Fruit fly (Drosophila melanogaster): ENCODE results near the gene Hmu.

The Hmu gene

dm6 chr3R:27273118-27274062, 15.2 kb upstream of the Hmu start, which contains the start of gene CG5934 (continued):
- TF ChIP-seq CG11456 (GFP tag; IDR thresholded peaks at IDR 0.05) (peak; percentile 77; the same call in 2 of the 3 replicates), CG12744 (GFP tag; optimal IDR thresholded peaks at IDR 0.05) (no peak), her (GFP tag; optimal IDR thresholded peaks at IDR 0.05) (peak; percentile 31), bab2 (GFP tag; optimal IDR thresholded peaks at IDR 0.05) (peak; percentile 38), sqz (GFP tag; optimal IDR thresholded peaks at IDR 0.05) (peak; percentile 14), BtbVII (GFP tag; optimal IDR thresholded peaks at IDR 0.05) (no peak), CG31388 (GFP tag; optimal IDR thresholded peaks at IDR 0.05) (no peak), Mes4 (GFP tag; optimal IDR thresholded peaks at IDR 0.05) (no peak), sr (GFP tag; IDR thresholded peaks at IDR 0.05) (no peak), en (GFP tag; optimal IDR thresholded peaks at IDR 0.05) (no peak), grn (GFP tag; optimal IDR thresholded peaks at IDR 0.05) (peak; percentile 20), CG7963 (GFP tag; IDR thresholded peaks at IDR 0.05; ENCODE audit: partially characterized antibody) (no peak), Sry-δ (GFP tag; optimal IDR thresholded peaks at IDR 0.05) (peak; percentile 42), pros (GFP tag; optimal IDR thresholded peaks at IDR 0.05) (no peak), Six4 (GFP tag; optimal IDR thresholded peaks at IDR 0.05) (no peak), Atf3 (GFP tag; optimal IDR thresholded peaks at IDR 0.05) (no peak), corto (GFP tag; optimal IDR thresholded peaks at IDR 0.05) (no peak), Xrp1 (GFP tag; IDR thresholded peaks at IDR 0.05) (no peak), fd96Cb (tag; optimal IDR thresholded peaks at IDR 0.05) (no peak), tna (GFP tag; IDR thresholded peaks at IDR 0.05; ENCODE audit: partially characterized antibody) (no peak), NFAT (GFP tag; IDR thresholded peaks at IDR 0.05) (peak; percentile 59; the same call in 1 of the 2 replicates), CG10654 (GFP tag; optimal IDR thresholded peaks at IDR 0.05) (peak; percentile 0), Optix (GFP tag; IDR thresholded peaks at IDR 0.05) (no peak), CG18011 (GFP tag; optimal IDR thresholded peaks at IDR 0.05) (no peak), gro (GFP tag; optimal IDR thresholded peaks at IDR 0.05) (peak; percentile 17), inv (GFP tag; IDR thresholded peaks at IDR 0.05; ENCODE audit: partially characterized antibody) (no peak), rib (GFP tag; IDR thresholded peaks at IDR 0.05) (no peak), Fer2 (tag; optimal IDR thresholded peaks at IDR 0.05) (peak; percentile 30), usp (GFP tag; optimal IDR thresholded peaks at IDR 0.05) (no peak), HLH54F (GFP tag; optimal IDR thresholded peaks at IDR 0.05) (peak; percentile 44), Hr51 (GFP tag; optimal IDR thresholded peaks at IDR 0.05) (peak; percentile 5 to 35), CG11398 (GFP tag; optimal IDR thresholded peaks at IDR 0.05) (no peak), CG11723 (GFP tag; optimal IDR thresholded peaks at IDR 0.05) (no peak), B-H2 (GFP tag; optimal IDR thresholded peaks at IDR 0.05) (peak; percentile 59), CG2199 (GFP tag; IDR thresholded peaks at IDR 0.05) (no peak), CG8290 (GFP tag; optimal IDR thresholded peaks at IDR 0.05) (peak; percentile 46), CG8290 (tag; optimal IDR thresholded peaks at IDR 0.05) (no peak), CG2889 (GFP tag; IDR thresholded peaks at IDR 0.05) (no peak), CG31365 (tag; optimal IDR thresholded peaks at IDR 0.05) (no peak), pita (GFP tag; optimal IDR thresholded peaks at IDR 0.05) (no peak), Dbx (GFP tag; IDR thresholded peaks at IDR 0.05) (0 out of 3 replicates have a peak, but pooled peaks have one; percentile 40), CG34224 (GFP tag; IDR thresholded peaks at IDR 0.05; ENCODE audit: partially characterized antibody) (no peak), abd-A (tag; optimal IDR thresholded peaks at IDR 0.05) (no peak), hth (optimal IDR thresholded peaks at IDR 0.05) (no peak), Poxn (GFP tag; IDR thresholded peaks at IDR 0.05) (no peak), aop (GFP tag; IDR thresholded peaks at IDR 0.05) (no peak), CG15479 (GFP tag; optimal IDR thresholded peaks at IDR 0.05) (no peak), yki (optimal IDR thresholded peaks at IDR 0.05) (no peak), lola (GFP tag; optimal IDR thresholded peaks at IDR 0.05) (no peak), tx (GFP tag; optimal IDR thresholded peaks at IDR 0.05) (peak; percentile 2)

All from whole organism, embryonic.